Worm (Caenorhabditis elegans) whole organism, L1 larva: ENCODE results near the gene B0280.2.

Experiments
- C04F5.9 ChIP-seq: sonication (generic microtip); optimal IDR thresholded peaks from 2 replicates; lab custom pipeline; 2016; ENCODE audit warnings: missing genetic modification characterization, missing compliant biosample characterization
- aly-2 ChIP-seq: fragments of 150-350 bp; optimal IDR thresholded peaks from 2 replicates; lab custom pipeline; 2014; ENCODE audit warnings: missing biosample characterization, missing genetic modification characterization
- ama-1 ChIP-seq: fragments of 150-350 bp; optimal IDR thresholded peaks from 2 replicates; lab custom pipeline; 2014
- hpl-2 ChIP-seq: fragments of 150-350 bp; optimal IDR thresholded peaks from 2 replicates; lab custom pipeline; 2014; ENCODE audit warnings: missing biosample characterization, missing genetic modification reagents, missing genetic modification characterization
- jun-1 ChIP-seq: fragments of 150-350 bp; optimal IDR thresholded peaks from 2 replicates; lab custom pipeline; 2014; ENCODE audit warnings: missing biosample characterization, missing genetic modification reagents, missing genetic modification characterization
- lin-39 ChIP-seq: fragments of 150-350 bp; optimal IDR thresholded peaks from 2 replicates; lab custom pipeline; 2014; ENCODE audit warnings: missing biosample characterization, missing genetic modification reagents, missing genetic modification characterization
- nhr-28 ChIP-seq: fragments of 150-350 bp; optimal IDR thresholded peaks from 2 replicates; lab custom pipeline; 2014; ENCODE audit warnings: missing biosample characterization, missing genetic modification characterization
- skn-1 ChIP-seq: fragments of 150-350 bp; optimal IDR thresholded peaks from 2 replicates; lab custom pipeline; 2014; ENCODE audit warnings: missing biosample characterization, missing genetic modification characterization
- snpc-4 ChIP-seq: fragments of 150-350 bp; optimal IDR thresholded peaks from 2 replicates; lab custom pipeline; 2014; ENCODE audit warnings: missing biosample characterization, missing genetic modification characterization
- sox-4 ChIP-seq: sonication (generic microtip); optimal IDR thresholded peaks from 2 replicates; lab custom pipeline; 2016; ENCODE audit warnings: missing genetic modification characterization, missing compliant biosample characterization

DNA sequence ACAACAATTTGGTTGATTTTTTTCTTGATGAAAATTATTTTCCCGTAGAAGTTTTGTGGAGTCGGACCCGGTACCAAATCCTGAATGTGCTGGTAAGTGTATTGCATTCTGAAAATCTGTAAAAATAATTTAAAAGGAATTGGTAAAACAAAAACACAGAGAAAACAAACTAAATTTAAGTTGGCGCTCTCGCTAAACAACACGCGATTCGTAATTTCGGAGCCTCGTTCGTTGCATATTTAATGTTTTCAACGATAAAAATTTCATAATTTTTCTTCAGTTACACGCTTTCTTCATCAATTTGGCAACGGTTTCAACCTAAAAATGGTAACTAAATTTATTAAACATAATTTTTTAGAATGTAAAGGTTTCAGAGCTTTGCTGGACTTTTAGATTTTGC, 9.1 kb downstream of the B0280.2 start, which contains the start of the genes pot-1 and ggtb-1:
- TF ChIP-seq C04F5.9 (tag; lab: Kevin White, UChicago) (no peak), skn-1 (tag; lab: Kevin White, UChicago) (peak; percentile 21), aly-2 (tag; lab: Kevin White, UChicago) (no peak), hpl-2 (GFP tag; lab: Kevin White, UChicago) (no peak), nhr-28 (no peak), sox-4 (tag; lab: Kevin White, UChicago) (no peak), ama-1 (lab: Kevin White, UChicago) (no peak), lin-39 (tag; lab: Kevin White, UChicago) (no peak), jun-1 (tag; lab: Kevin White, UChicago) (no peak), snpc-4 (tag; lab: Kevin White, UChicago) (no peak)
